Worm (Caenorhabditis elegans) whole organism, L2 larva: Measurements from ENCODE around the gene Y54F10BM.6.

Experiments
- R02D3.7 ChIP-seq: fragments of 150-350 bp; optimal IDR thresholded peaks from 2 replicates; lab custom pipeline; 2014; ENCODE audit warnings: missing biosample characterization, missing genetic modification characterization
- Y55F3AM.14 ChIP-seq: fragments of 200-800 bp; sonication (Bioruptor generic); optimal IDR thresholded peaks from 2 replicates; lab custom pipeline; 2018; ENCODE audit warnings: mild to moderate bottlenecking, missing genetic modification characterization, missing compliant biosample characterization
- alr-1 ChIP-seq: fragments of 150-350 bp; optimal IDR thresholded peaks from 2 replicates; lab custom pipeline; 2014; ENCODE audit warnings: missing biosample characterization, missing genetic modification characterization
- ama-1 ChIP-seq: fragments of 150-350 bp; optimal IDR thresholded peaks from 2 replicates; lab custom pipeline; 2018; ENCODE audit warnings: inconsistent platforms
- lin-13 ChIP-seq: fragments of 150-350 bp; optimal IDR thresholded peaks from 2 replicates; lab custom pipeline; 2014; ENCODE audit warnings: missing biosample characterization, missing genetic modification reagents, missing genetic modification characterization
- nhr-237 ChIP-seq: fragments of 150-350 bp; optimal IDR thresholded peaks from 2 replicates; lab custom pipeline; 2014; ENCODE audit warnings: missing biosample characterization, missing genetic modification characterization
- nhr-77 ChIP-seq: fragments of 150-350 bp; optimal IDR thresholded peaks from 2 replicates; lab custom pipeline; 2014; ENCODE audit warnings: missing biosample characterization, missing genetic modification characterization
- sem-4 ChIP-seq: fragments of 150-350 bp; optimal IDR thresholded peaks from 2 replicates; lab custom pipeline; 2014; ENCODE audit warnings: missing biosample characterization, missing genetic modification reagents, missing genetic modification characterization
- unc-62 ChIP-seq: fragments of 150-350 bp; optimal IDR thresholded peaks from 2 replicates; lab custom pipeline; 2014; ENCODE audit warnings: missing biosample characterization, missing genetic modification reagents, missing genetic modification characterization

DNA sequence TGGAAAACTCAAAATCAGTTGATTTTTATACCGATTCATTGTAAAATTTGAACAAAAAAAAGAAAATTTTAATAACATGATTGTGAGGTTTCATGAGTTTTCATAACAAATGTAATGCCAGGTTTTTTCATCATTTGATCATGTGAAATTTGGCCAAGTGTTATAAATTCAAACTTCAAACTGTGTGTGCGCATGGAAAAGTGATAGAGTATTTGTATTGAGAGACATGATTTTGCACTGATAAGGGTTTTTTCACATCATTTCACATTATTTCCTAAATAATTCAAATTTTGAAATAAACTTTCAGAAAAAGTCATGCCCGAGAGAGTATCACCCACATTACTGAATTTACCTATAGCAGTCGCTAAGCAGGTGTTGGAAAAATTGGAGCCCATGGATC is 28.1 kb downstream of the Y54F10BM.6 start, which contains the start of gene fbxa-219:
- TF ChIP-seq sem-4 (no peak), alr-1 (tag; lab: Kevin White, UChicago) (no peak), Y55F3AM.14 (GFP tag; lab: Kevin White, UChicago) (no peak), R02D3.7 (no peak), ama-1 (lab: Kevin White, UChicago) (no peak), nhr-77 (no peak), unc-62 (no peak), lin-13 (GFP tag; lab: Kevin White, UChicago) (no peak), nhr-237 (no peak)
